Worm (Caenorhabditis elegans): ENCODE results near the gene Y46G5A.29.
A peak's percentile ranks its signal among the peaks of the same experiment; 100 is the strongest.

The Y46G5A.29 gene

DNA sequence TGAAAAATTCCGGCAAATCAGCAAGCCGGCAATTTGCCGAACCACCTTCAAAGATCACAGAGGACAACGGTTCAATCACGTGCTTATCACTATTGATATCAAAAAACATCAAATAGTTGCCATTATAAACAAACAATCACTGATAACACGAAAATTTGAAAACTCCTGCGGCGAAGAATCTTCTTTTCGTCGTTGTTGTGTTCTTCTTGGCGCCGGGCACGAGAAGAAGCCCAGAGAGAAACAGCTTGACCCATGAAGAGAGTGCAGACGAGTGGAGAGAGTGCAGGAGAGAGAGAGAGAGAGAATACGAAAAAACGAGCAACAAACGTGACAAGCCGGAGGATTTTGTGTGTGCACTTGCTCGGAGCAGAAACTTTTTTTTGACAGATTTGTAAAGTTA lies 22.7 kb downstream of the Y46G5A.29 start (continued):
- TF ChIP-seq ama-1 (optimal IDR thresholded peaks at IDR 0.05) (peak; percentile 28), ama-1 (GFP tag; optimal IDR thresholded peaks at IDR 0.05) (no peak), ztf-22 (GFP tag; optimal IDR thresholded peaks at IDR 0.05) (peak; percentile 66), mxl-1 (tag; optimal IDR thresholded peaks at IDR 0.05) (peak; percentile 16), hlh-12 (tag; optimal IDR thresholded peaks at IDR 0.05) (no peak), K12H6.12 (tag; optimal IDR thresholded peaks at IDR 0.05) (peak; percentile 15)

ce11 chrII:12879758-12880157 lies 23.8 kb downstream of the Y46G5A.29 start:
- TF ChIP-seq nhr-80 (tag; optimal IDR thresholded peaks at IDR 0.05): peak; percentile 49
- no peak for TF ChIP-seq die-1 (tag; optimal IDR thresholded peaks at IDR 0.05)
- peak; percentile 36 for TF ChIP-seq tbp1 (GFP tag; optimal IDR thresholded peaks at IDR 0.05)
- TF ChIP-seq egrh-3 (GFP tag; IDR thresholded peaks at IDR 0.05): peak; percentile 24; the same call in 1 of the 2 replicates

- TF ChIP-seq dpl-1 (GFP tag; optimal IDR thresholded peaks at IDR 0.05): peak; percentile 76
- TF ChIP-seq F49E8.2 (tag; optimal IDR thresholded peaks at IDR 0.05; ENCODE audit: insufficient read depth): peak; percentile 64
- TF ChIP-seq Y95B8A.8 (GFP tag; IDR thresholded peaks at IDR 0.05): 0 out of 2 replicates have a peak, but pooled peaks have one; percentile 46
- TF ChIP-seq hsf-1 (GFP tag; IDR thresholded peaks at IDR 0.05): peak; percentile 97
- TF ChIP-seq ceh-27 (GFP tag; optimal IDR thresholded peaks at IDR 0.05): no peak
- TF ChIP-seq unc-130 (GFP tag; optimal IDR thresholded peaks at IDR 0.05): peak; percentile 20
- TF ChIP-seq nfyb-1 (GFP tag; IDR thresholded peaks at IDR 0.05): 0 out of 2 replicates have a peak, but pooled peaks have one; percentile 20
- peak; percentile 25 for TF ChIP-seq tbp1 (GFP tag; optimal IDR thresholded peaks at IDR 0.05)
- peak; percentile 68; the same call in 1 of the 2 replicates for TF ChIP-seq dox-1 (GFP tag; IDR thresholded peaks at IDR 0.05)
- 0 out of 2 replicates have a peak, but pooled peaks have one; percentile 18 for TF ChIP-seq attf-3 (GFP tag; conservative IDR thresholded peaks at IDR 0.05)
- peak; percentile 67 for TF ChIP-seq lin-54 (GFP tag; optimal IDR thresholded peaks at IDR 0.05)
- peak; percentile 72 for TF ChIP-seq ceh-91 (GFP tag; IDR thresholded peaks at IDR 0.05)
- peak; percentile 87 for TF ChIP-seq efl-1 (GFP tag; optimal IDR thresholded peaks at IDR 0.05)
- no peak for TF ChIP-seq lir-1 (GFP tag; conservative IDR thresholded peaks at IDR 0.05)
- peak; percentile 78 for TF ChIP-seq D2030.7 (GFP tag; IDR thresholded peaks at IDR 0.05)
- peak; percentile 43; the same call in 1 of the 2 replicates for TF ChIP-seq mcd-1 (GFP tag; IDR thresholded peaks at IDR 0.05)
- peak; percentile 96 for TF ChIP-seq F33H1.4 (GFP tag; IDR thresholded peaks at IDR 0.05)
- no peak for TF ChIP-seq Y53G8AR.9 (GFP tag; conservative IDR thresholded peaks at IDR 0.05)
- TF ChIP-seq xnd-1 (tag; optimal IDR thresholded peaks at IDR 0.05): peak; percentile 88
- 0 out of 2 replicates have a peak, but pooled peaks have one; percentile 15 for TF ChIP-seq pbrm-1 (GFP tag; IDR thresholded peaks at IDR 0.05)
- TF ChIP-seq madf-6 (GFP tag; IDR thresholded peaks at IDR 0.05): peak; percentile 95
- TF ChIP-seq nfya-2 (GFP tag; IDR thresholded peaks at IDR 0.05): no peak
- peak; percentile 34 for TF ChIP-seq snpc-1.1 (tag; optimal IDR thresholded peaks at IDR 0.05; ENCODE audit: insufficient read depth)
- no peak for TF ChIP-seq lin-40 (tag; optimal IDR thresholded peaks at IDR 0.05)
- TF ChIP-seq lsl-1 (GFP tag; optimal IDR thresholded peaks at IDR 0.05): peak; percentile 94
- peak; percentile 20; the same call in 1 of the 2 replicates for TF ChIP-seq rcor-1 (GFP tag; IDR thresholded peaks at IDR 0.05)
- TF ChIP-seq snpc-4 (GFP tag; optimal IDR thresholded peaks at IDR 0.05): peak; percentile 24
- peak in 2 of 4 experiments; percentile 18 to 30 for TF ChIP-seq snpc-4 (tag; optimal IDR thresholded peaks at IDR 0.05)
- no peak for TF ChIP-seq ama-1 (optimal IDR thresholded peaks at IDR 0.05)
- no peak for TF ChIP-seq ama-1 (GFP tag; optimal IDR thresholded peaks at IDR 0.05)
- peak; percentile 83 for TF ChIP-seq madf-8 (GFP tag; conservative IDR thresholded peaks at IDR 0.05)
- peak; percentile 77 for TF ChIP-seq snpc-3.4 (tag; optimal IDR thresholded peaks at IDR 0.05)
- peak in 1 of 3 experiments; percentile 11 for TF ChIP-seq lin-35 (GFP tag; optimal IDR thresholded peaks at IDR 0.05)
- TF ChIP-seq ztf-18 (tag; optimal IDR thresholded peaks at IDR 0.05): no peak
These were observed 24.4 kb downstream of the Y46G5A.29 start, which contains the start of gene F35C5.1 for ce11 chrII:12880406-12880805. Gene F35C5.1, plus strand, starts transcription at chrII:12880804.

All from whole organism, young adult.